Fruit fly (Drosophila melanogaster): ENCODE data around the gene CG14667.

Gene CG14667

DNA sequence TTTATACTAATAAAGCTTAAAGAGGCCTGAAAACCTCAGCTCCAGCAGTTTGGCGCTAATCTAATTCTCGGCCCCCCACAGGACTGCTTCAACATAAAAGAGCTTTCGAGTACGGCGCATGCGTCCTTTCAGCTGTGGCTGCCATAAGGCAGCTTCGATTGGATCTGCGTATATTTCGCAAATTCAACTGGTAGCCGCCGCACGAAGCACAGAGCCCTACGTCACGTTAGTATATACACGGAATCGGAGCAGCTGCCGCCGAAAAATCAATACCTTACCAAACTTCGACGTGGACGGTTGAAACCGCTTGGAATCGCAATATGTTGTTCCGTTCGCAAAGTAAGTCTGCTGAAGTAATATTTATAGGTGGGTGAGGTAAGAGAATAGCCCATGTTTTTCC is 1.8 kb downstream of the CG14667 start, which contains the start of gene 7B2:
TSS of gene 7B2 (plus strand) at position 169 of the 400 bp plus-strand sequence.
- TF ChIP-seq CrebA (GFP tag; optimal IDR thresholded peaks at IDR 0.05; ENCODE audit: borderline replicate concordance) (no peak), Hr78 (GFP tag; optimal IDR thresholded peaks at IDR 0.05) (no peak), CG32264 (GFP tag; optimal IDR thresholded peaks at IDR 0.05) (no peak), h (GFP tag; optimal IDR thresholded peaks at IDR 0.05) (no peak), Hr83 (GFP tag; optimal IDR thresholded peaks at IDR 0.05; ENCODE audit: poor library complexity, severe bottlenecking) (no peak), HLH106 (tag; optimal IDR thresholded peaks at IDR 0.05) (no peak), br (GFP tag; optimal IDR thresholded peaks at IDR 0.05) (no peak), tai (GFP tag; optimal IDR thresholded peaks at IDR 0.05) (no peak), Vsx2 (GFP tag; optimal IDR thresholded peaks at IDR 0.05; ENCODE audit: partially characterized antibody) (no peak), fru (GFP tag; optimal IDR thresholded peaks at IDR 0.05) (no peak), dmrt93B (GFP tag; optimal IDR thresholded peaks at IDR 0.05) (no peak), pan (optimal IDR thresholded peaks at IDR 0.05) (no peak), N (GFP tag; optimal IDR thresholded peaks at IDR 0.05) (no peak), lola (GFP tag; optimal IDR thresholded peaks at IDR 0.05) (no peak), psq (GFP tag; optimal IDR thresholded peaks at IDR 0.05) (no peak), Rel (GFP tag; optimal IDR thresholded peaks at IDR 0.05) (no peak), Rel (tag; optimal IDR thresholded peaks at IDR 0.05) (no peak), Mio (GFP tag; optimal IDR thresholded peaks at IDR 0.05) (no peak)

DNA sequence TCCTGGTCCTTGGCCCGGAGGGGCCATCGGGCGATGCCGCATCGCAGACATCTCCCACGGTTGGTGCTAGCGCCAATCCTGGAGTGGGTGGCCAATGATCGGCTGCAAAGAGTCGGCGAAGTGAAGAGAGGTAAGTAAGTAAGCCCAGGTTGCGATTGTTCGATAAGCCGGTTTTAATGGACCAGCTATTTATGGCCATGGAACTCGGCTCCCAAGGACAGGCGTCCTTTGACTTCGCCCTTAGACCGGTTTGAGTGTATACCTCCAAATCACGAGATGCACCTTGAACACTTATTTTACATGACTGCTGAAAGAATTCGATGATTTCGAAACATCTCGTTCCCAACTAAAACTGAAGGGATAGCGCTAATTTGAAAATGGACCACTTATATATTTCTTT is 10.9 kb downstream of the CG14667 start:
- TF ChIP-seq fru (GFP tag; optimal IDR thresholded peaks at IDR 0.05), result peak; percentile 14
- no peak for TF ChIP-seq h (GFP tag; optimal IDR thresholded peaks at IDR 0.05)

DNA sequence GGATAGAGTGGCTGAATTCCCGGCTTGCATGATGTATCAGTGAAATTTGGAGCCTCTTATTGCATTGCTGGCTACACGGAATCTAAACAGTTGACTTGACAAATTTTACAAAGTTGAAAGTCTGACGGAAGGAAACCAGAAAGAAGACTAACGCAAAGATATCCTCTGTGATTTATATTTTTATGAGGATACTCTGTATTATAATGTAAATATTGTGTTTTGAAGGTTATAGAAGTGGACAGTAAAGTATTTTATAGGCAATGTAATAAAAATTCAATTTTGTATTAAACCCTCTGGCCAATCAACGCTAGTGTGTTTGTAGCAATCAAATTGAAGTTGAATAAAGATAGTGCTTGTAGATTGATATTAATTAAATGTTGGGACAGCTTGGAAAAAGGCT is 12.7 kb downstream of the CG14667 start, which contains the start of gene CG14668:
TSS of gene CG14668 (minus strand) at position 101 of the 400 bp plus-strand sequence.
- TF ChIP-seq Rel (GFP tag; optimal IDR thresholded peaks at IDR 0.05), result no peak
- TF ChIP-seq Rel (tag; optimal IDR thresholded peaks at IDR 0.05), result no peak
- TF ChIP-seq Sp1 (GFP tag; optimal IDR thresholded peaks at IDR 0.05), result no peak

DNA sequence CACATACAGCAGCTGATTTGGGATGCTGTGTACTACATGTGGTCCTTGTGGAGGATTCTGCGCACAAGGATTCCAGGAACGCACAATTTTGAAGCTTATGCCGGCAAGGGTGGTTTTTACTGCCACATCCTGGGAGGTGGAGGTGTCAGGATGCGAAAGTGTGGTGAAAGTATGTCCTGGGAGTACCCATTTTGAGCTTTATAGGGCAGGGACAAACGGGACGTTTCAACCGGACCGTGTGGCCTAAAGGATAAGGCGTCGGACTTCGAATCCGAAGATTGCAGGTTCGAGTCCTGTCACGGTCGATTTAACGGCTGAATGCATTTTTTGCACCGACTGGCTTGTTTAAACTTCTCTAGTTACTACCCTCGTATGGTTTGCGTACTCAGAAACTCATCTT is 13.2 kb downstream of the CG14667 start:
- TF ChIP-seq Dif (GFP tag; optimal IDR thresholded peaks at IDR 0.05; ENCODE audit: partially characterized antibody), result no peak
- TF ChIP-seq dsf (GFP tag; optimal IDR thresholded peaks at IDR 0.05; ENCODE audit: borderline replicate concordance), result no peak
- TF ChIP-seq usp (GFP tag; optimal IDR thresholded peaks at IDR 0.05), result no peak
- no peak for TF ChIP-seq foxo (GFP tag; optimal IDR thresholded peaks at IDR 0.05)
- no peak for TF ChIP-seq N (GFP tag; optimal IDR thresholded peaks at IDR 0.05)
- TF ChIP-seq psq (GFP tag; optimal IDR thresholded peaks at IDR 0.05), result no peak
- TF ChIP-seq brk (GFP tag; optimal IDR thresholded peaks at IDR 0.05), result no peak
- TF ChIP-seq Hr83 (GFP tag; optimal IDR thresholded peaks at IDR 0.05; ENCODE audit: poor library complexity, severe bottlenecking), result no peak
- TF ChIP-seq CG32264 (GFP tag; optimal IDR thresholded peaks at IDR 0.05), result no peak
- no peak for TF ChIP-seq dl (GFP tag; optimal IDR thresholded peaks at IDR 0.05; ENCODE audit: insufficient read depth in 1 of 2, partially characterized antibody in 2 of 2)
- TF ChIP-seq ey (GFP tag; optimal IDR thresholded peaks at IDR 0.05), result no peak

DNA sequence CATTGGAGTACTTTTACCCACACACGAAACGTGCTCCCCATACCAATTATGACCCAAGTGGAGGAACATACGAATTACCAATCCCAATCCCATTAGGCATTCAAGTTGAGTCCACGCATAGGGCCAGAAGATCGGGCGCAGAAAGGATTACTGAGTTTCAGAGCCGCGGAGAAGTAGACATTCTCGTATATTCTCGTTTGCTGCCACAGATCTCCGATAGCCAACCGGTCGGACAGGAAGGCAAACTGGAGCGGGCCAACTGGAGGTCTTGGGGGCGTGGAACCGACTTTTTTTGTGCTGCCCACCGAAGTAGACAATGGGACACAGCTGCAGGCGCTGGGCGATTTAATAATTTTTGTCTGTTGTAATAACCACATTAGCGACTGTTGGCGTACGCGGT is 14.2 kb downstream of the CG14667 start:
- TF ChIP-seq pan (optimal IDR thresholded peaks at IDR 0.05) (no peak), tai (GFP tag; optimal IDR thresholded peaks at IDR 0.05) (no peak), foxo (GFP tag; optimal IDR thresholded peaks at IDR 0.05) (no peak), dmrt93B (GFP tag; optimal IDR thresholded peaks at IDR 0.05) (no peak), woc (GFP tag; optimal IDR thresholded peaks at IDR 0.05) (no peak), brk (GFP tag; optimal IDR thresholded peaks at IDR 0.05) (no peak), ey (GFP tag; optimal IDR thresholded peaks at IDR 0.05) (no peak), Jra (GFP tag; optimal IDR thresholded peaks at IDR 0.05) (no peak), Myc (optimal IDR thresholded peaks at IDR 0.05) (no peak), fru (GFP tag; optimal IDR thresholded peaks at IDR 0.05) (no peak), sv (GFP tag; optimal IDR thresholded peaks at IDR 0.05) (no peak), Hr83 (GFP tag; optimal IDR thresholded peaks at IDR 0.05; ENCODE audit: poor library complexity, severe bottlenecking) (no peak), Hr78 (GFP tag; optimal IDR thresholded peaks at IDR 0.05) (no peak), sage (GFP tag; optimal IDR thresholded peaks at IDR 0.05) (no peak)
